Fruit fly (Drosophila melanogaster) whole organism, prepupa: ENCODE data around the gene Arp6.

Experiments
- Blimp-1 ChIP-seq: fragments of 200-800 bp; sonication (Bioruptor generic); optimal IDR thresholded peaks from 3 replicates; lab custom pipeline; 2017; ENCODE audit warnings: missing biosample characterization, missing genetic modification characterization, mild to moderate bottlenecking, moderate library complexity, missing genetic modification reagents
- CG10631 ChIP-seq: fragments of 200-800 bp; sonication (Bioruptor generic); optimal IDR thresholded peaks from 2 replicates; lab custom pipeline; 2016; ENCODE audit warnings: missing biosample characterization, missing genetic modification characterization
- CG10669 ChIP-seq: fragments of 200-800 bp; sonication (Bioruptor generic); optimal IDR thresholded peaks from 3 replicates; lab custom pipeline; 2018; ENCODE audit warnings: missing biosample characterization, mild to moderate bottlenecking, missing genetic modification characterization, moderate library complexity
- CG11294 ChIP-seq: fragments of 200-800 bp; sonication (Bioruptor generic); IDR thresholded peaks from 2 replicates; pipeline ENCODE4 v1.3.6; 2022; ENCODE audit warnings: missing biosample characterization, missing genetic modification characterization
- CG15336 ChIP-seq: fragments of 200-800 bp; sonication (Bioruptor generic); IDR thresholded peaks from 2 replicates; pipeline ENCODE4 v1.3.6; 2022; ENCODE audit warnings: missing biosample characterization, missing genetic modification characterization
- CG1621 ChIP-seq: fragments of 200-800 bp; sonication (Bioruptor generic); optimal IDR thresholded peaks from 3 replicates; lab custom pipeline; 2018; ENCODE audit warnings: missing biosample characterization, mild to moderate bottlenecking, missing genetic modification characterization
- CG16779 ChIP-seq: fragments of 200-800 bp; sonication (Bioruptor generic); optimal IDR thresholded peaks from 3 replicates; lab custom pipeline; 2017; ENCODE audit warnings: missing biosample characterization, mild to moderate bottlenecking, missing genetic modification characterization
- CG31627 ChIP-seq: fragments of 200-800 bp; sonication (Bioruptor generic); optimal IDR thresholded peaks from 3 replicates; lab custom pipeline; 2016; ENCODE audit warnings: missing biosample characterization, missing genetic modification characterization
- CG34406 ChIP-seq: fragments of 200-800 bp; sonication (Bioruptor generic); optimal IDR thresholded peaks from 3 replicates; lab custom pipeline; 2016; ENCODE audit warnings: missing biosample characterization, missing genetic modification characterization
- CG6163 ChIP-seq: fragments of 200-800 bp; sonication (Bioruptor generic); IDR thresholded peaks from 3 replicates; pipeline ENCODE4 v1.3.6; 2022; ENCODE audit warnings: missing biosample characterization, missing genetic modification characterization
- CG6276 ChIP-seq: fragments of 200-800 bp; sonication (Bioruptor generic); optimal IDR thresholded peaks from 2 replicates; lab custom pipeline; 2017; ENCODE audit warnings: missing biosample characterization, mild to moderate bottlenecking, missing genetic modification characterization
- CG6792 ChIP-seq: fragments of 200-800 bp; sonication (Bioruptor generic); optimal IDR thresholded peaks from 3 replicates; lab custom pipeline; 2016; ENCODE audit warnings: missing biosample characterization, missing genetic modification characterization
- CG8119 ChIP-seq: fragments of 200-800 bp; sonication (Bioruptor generic); IDR thresholded peaks from 3 replicates; pipeline ENCODE4 v1.3.6; 2022; ENCODE audit warnings: missing biosample characterization, missing genetic modification characterization
- CG8319 ChIP-seq: fragments of 200-800 bp; sonication (Bioruptor generic); optimal IDR thresholded peaks from 3 replicates; lab custom pipeline; 2016; ENCODE audit warnings: missing biosample characterization, missing genetic modification characterization
- CG8632 ChIP-seq: fragments of 200-800 bp; sonication (Bioruptor generic); optimal IDR thresholded peaks from 3 replicates; lab custom pipeline; 2016; ENCODE audit warnings: missing biosample characterization, missing genetic modification characterization
- CG9139 ChIP-seq: fragments of 200-800 bp; sonication (Bioruptor generic); optimal IDR thresholded peaks from 3 replicates; lab custom pipeline; 2017; ENCODE audit warnings: missing biosample characterization, mild to moderate bottlenecking, missing genetic modification characterization
- Eip78C ChIP-seq: fragments of 200-800 bp; sonication (Bioruptor generic); peaks from one replicate; lab custom pipeline; 2016; ENCODE audit warnings: missing biosample characterization, missing genetic modification characterization
- Hr38 ChIP-seq: sonication (Bioruptor generic); optimal IDR thresholded peaks from 2 replicates; lab custom pipeline; 2016; ENCODE audit warnings: missing biosample characterization, missing genetic modification characterization
- Hr4 ChIP-seq: fragments of 200-800 bp; sonication (Bioruptor generic); optimal IDR thresholded peaks from 3 replicates; lab custom pipeline; 2016; ENCODE audit warnings: missing biosample characterization, missing genetic modification characterization
- Lpt ChIP-seq: fragments of 200-800 bp; sonication (Bioruptor generic); optimal IDR thresholded peaks from 3 replicates; lab custom pipeline; 2016; ENCODE audit warnings: missing biosample characterization, missing genetic modification characterization
- Met ChIP-seq: fragments of 200-800 bp; sonication (Bioruptor generic); optimal IDR thresholded peaks from 3 replicates; lab custom pipeline; 2016; ENCODE audit warnings: missing biosample characterization, missing genetic modification characterization
- OdsH ChIP-seq: fragments of 200-800 bp; sonication (Bioruptor generic); optimal IDR thresholded peaks from 3 replicates; lab custom pipeline; 2016; ENCODE audit warnings: missing biosample characterization, missing genetic modification characterization
- Sox14 ChIP-seq: fragments of 200-800 bp; sonication (Bioruptor generic); optimal IDR thresholded peaks from 3 replicates; lab custom pipeline; 2016; ENCODE audit warnings: missing biosample characterization, missing genetic modification characterization
- achi ChIP-seq: fragments of 200-800 bp; sonication (Bioruptor generic); optimal IDR thresholded peaks from 3 replicates; lab custom pipeline; 2016; ENCODE audit warnings: missing biosample characterization, missing genetic modification characterization
- eg ChIP-seq: fragments of 200-800 bp; sonication (Bioruptor generic); IDR thresholded peaks from 3 replicates; pipeline ENCODE4 v1.3.6; 2022; ENCODE audit warnings: missing biosample characterization, missing genetic modification characterization
- esn ChIP-seq: fragments of 200-800 bp; sonication (Bioruptor generic); optimal IDR thresholded peaks from 2 replicates; lab custom pipeline; 2016; ENCODE audit warnings: missing biosample characterization, mild to moderate bottlenecking, missing genetic modification characterization, moderate library complexity
- fd59A ChIP-seq: fragments of 200-800 bp; sonication (Bioruptor generic); optimal IDR thresholded peaks from 2 replicates; lab custom pipeline; 2017; ENCODE audit warnings: missing biosample characterization, mild to moderate bottlenecking, missing genetic modification characterization, missing genetic modification reagents
- fd85E ChIP-seq: fragments of 200-800 bp; sonication (Bioruptor generic); optimal IDR thresholded peaks from 3 replicates; lab custom pipeline; 2016; ENCODE audit warnings: missing biosample characterization, missing genetic modification characterization
- salr ChIP-seq, 2 experiments: fragments of 200-800 bp; sonication (Bioruptor generic); optimal IDR thresholded peaks; 3 replicates each; lab custom pipeline; 2016 to 2018; ENCODE audit warnings: missing biosample characterization in 2 of 2, missing genetic modification characterization in 2 of 2, mild to moderate bottlenecking in 1 of 2
- svp ChIP-seq: fragments of 200-800 bp; sonication (Bioruptor generic); peaks from one replicate; lab custom pipeline; 2016; ENCODE audit warnings: missing biosample characterization, missing genetic modification characterization
- topi ChIP-seq: fragments of 200-800 bp; sonication (Bioruptor generic); optimal IDR thresholded peaks from 3 replicates; lab custom pipeline; 2016; ENCODE audit warnings: missing biosample characterization, missing genetic modification characterization
- vri ChIP-seq: fragments of 200-800 bp; sonication (Bioruptor generic); optimal IDR thresholded peaks from 3 replicates; lab custom pipeline; 2016; ENCODE audit warnings: missing biosample characterization, mild to moderate bottlenecking, missing genetic modification characterization

The Arp6 gene

dm6 chrX:15737110-15737509 lies at the start of gene Arp6:
Arp6 (minus strand) TSS chrX:15737120.
- peak; percentile 2 for TF ChIP-seq Eip78C (GFP tag; lab: Kevin White, UChicago)
- no peak for TF ChIP-seq CG8319

dm6 chrX:15786242-15786641 lies 49.3 kb upstream of the Arp6 start:
- TF ChIP-seq CG6792 (GFP tag; lab: Kevin White, UChicago), result no peak
- no peak for TF ChIP-seq salr (GFP tag; optimal IDR thresholded peaks at IDR 0.05; lab: Kevin White, UChicago)
- no peak for TF ChIP-seq Hr4 (GFP tag; lab: Kevin White, UChicago)
- no peak for TF ChIP-seq CG6276 (GFP tag; lab: Kevin White, UChicago)
- TF ChIP-seq fd59A (GFP tag; lab: Kevin White, UChicago), result no peak
- TF ChIP-seq OdsH, result no peak
- TF ChIP-seq CG1621 (tag; lab: Kevin White, UChicago), result peak; percentile 11
- no peak for TF ChIP-seq topi (GFP tag; lab: Kevin White, UChicago)

- TF ChIP-seq vri (peak; percentile 94), CG15336 (GFP tag; lab: Robert Waterston, UW) (no peak), Blimp-1 (peak; percentile 80), CG6792 (GFP tag; lab: Kevin White, UChicago) (no peak), achi (peak; percentile 25), esn (GFP tag; lab: Kevin White, UChicago) (peak; percentile 9), Eip78C (GFP tag; lab: Kevin White, UChicago) (no peak), CG8119 (no peak), eg (GFP tag; lab: Robert Waterston, UW) (no peak), CG10631 (GFP tag; lab: Kevin White, UChicago) (no peak), Hr4 (GFP tag; lab: Kevin White, UChicago) (no peak)
Measured at dm6 chrX:15785429-15786239, 48.7 kb upstream of the Arp6 start, which contains the start of the genes Paf-AHalpha and mRpS30. Paf-AHalpha (minus strand) TSS chrX:15785583. mRpS30 (plus strand) TSS chrX:15786047.

- TF ChIP-seq Eip78C (GFP tag; lab: Kevin White, UChicago), result no peak
- no peak for TF ChIP-seq CG8632
- no peak for TF ChIP-seq Lpt (GFP tag; lab: Kevin White, UChicago)
- no peak for TF ChIP-seq svp (GFP tag; lab: Kevin White, UChicago)
- no peak for TF ChIP-seq CG11294 (GFP tag; lab: Robert Waterston, UW)
- TF ChIP-seq CG6163 (GFP tag; lab: Robert Waterston, UW), result no peak
- TF ChIP-seq esn (GFP tag; lab: Kevin White, UChicago), result no peak
Measured at dm6 chrX:15783610-15784009, 46.7 kb upstream of the Arp6 start, which contains the start of gene Efhc1.1. Efhc1.1 (minus strand) TSS chrX:15783710.

- TF ChIP-seq Met (GFP tag; lab: Kevin White, UChicago) (no peak), Sox14 (no peak), CG31627 (GFP tag; lab: Kevin White, UChicago) (no peak), CG10669 (GFP tag; lab: Kevin White, UChicago) (no peak), fd59A (GFP tag; lab: Kevin White, UChicago) (no peak), Blimp-1 (no peak), CG34406 (GFP tag; lab: Kevin White, UChicago) (no peak), achi (no peak), CG16779 (tag; lab: Kevin White, UChicago) (no peak), CG9139 (GFP tag; lab: Kevin White, UChicago) (no peak), CG6276 (GFP tag; lab: Kevin White, UChicago) (no peak), fd85E (GFP tag; lab: Kevin White, UChicago) (no peak), Hr38 (no peak), OdsH (no peak), CG1621 (tag; lab: Kevin White, UChicago) (no peak)
Measured at dm6 chrX:15778846-15779245, 41.9 kb upstream of the Arp6 start, which contains the start of gene CG43673. CG43673 (plus strand) TSS chrX:15779146.
